Fruit fly (Drosophila melanogaster): ENCODE measurements around the gene Pdss2.

Gene Pdss2

DNA sequence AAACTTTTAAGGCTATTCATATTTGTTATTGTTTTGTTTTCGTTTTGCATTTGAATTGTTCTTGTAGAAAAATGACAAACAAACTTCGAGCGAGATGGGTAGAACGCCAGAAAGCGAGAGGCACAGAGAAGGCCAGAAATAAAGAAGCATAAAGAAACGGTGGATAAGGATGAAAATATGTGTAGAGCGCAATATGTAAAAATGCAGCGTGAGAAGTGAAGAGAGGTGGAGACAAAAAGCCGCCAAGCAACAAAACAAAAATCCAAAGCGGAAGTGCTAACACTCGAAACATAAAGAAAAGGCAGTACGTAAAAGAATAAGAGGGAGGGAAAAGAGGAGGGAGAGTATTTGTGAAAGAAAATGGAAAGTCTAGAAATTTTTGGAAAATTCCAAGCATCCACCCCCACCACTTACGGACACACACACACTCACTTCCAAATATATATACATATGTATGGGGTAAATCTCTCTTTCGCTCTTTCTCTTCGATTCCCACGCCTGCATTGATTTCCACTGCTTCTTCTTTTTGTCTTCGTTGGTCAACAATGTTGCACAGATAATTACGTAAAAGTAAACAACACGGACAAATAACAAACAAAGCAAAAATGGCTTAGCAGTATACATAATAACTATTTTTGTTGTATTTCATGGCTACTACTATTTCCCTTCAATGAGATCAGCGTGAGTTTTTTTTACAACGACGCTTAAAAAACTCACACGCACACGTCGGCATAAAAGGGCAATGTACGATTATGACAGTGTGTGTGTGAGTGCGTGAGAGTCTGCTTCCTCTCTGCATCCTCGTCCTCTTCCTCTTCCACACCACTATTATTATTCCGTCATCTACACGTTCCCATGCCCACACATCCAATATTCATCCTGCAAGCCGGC, 20.1 kb upstream of the Pdss2 start (continued):
- TF ChIP-seq sr (GFP tag; IDR thresholded peaks at IDR 0.05) (peak; percentile 52; the same call in 1 of the 3 replicates), hb (GFP tag; IDR thresholded peaks at IDR 0.05; ENCODE audit: partially characterized antibody) (no peak), gsb-n (tag; optimal IDR thresholded peaks at IDR 0.05) (peak; percentile 68), nau (GFP tag; optimal IDR thresholded peaks at IDR 0.05) (no peak), lola (GFP tag; optimal IDR thresholded peaks at IDR 0.05) (peak in 1 of 3 experiments; percentile 40), tup (GFP tag; optimal IDR thresholded peaks at IDR 0.05) (no peak), CG12071 (GFP tag; optimal IDR thresholded peaks at IDR 0.05) (no peak), emc (GFP tag; optimal IDR thresholded peaks at IDR 0.05) (no peak), disco-r (GFP tag; optimal IDR thresholded peaks at IDR 0.05) (no peak), jing (GFP tag; optimal IDR thresholded peaks at IDR 0.05) (no peak), CG8388 (GFP tag; optimal IDR thresholded peaks at IDR 0.05) (peak; percentile 31), unc-4 (GFP tag; IDR thresholded peaks at IDR 0.05; ENCODE audit: partially characterized antibody) (no peak), lab (GFP tag; optimal IDR thresholded peaks at IDR 0.05) (no peak), CG3065 (GFP tag; optimal IDR thresholded peaks at IDR 0.05) (no peak), CG7372 (GFP tag; IDR thresholded peaks at IDR 0.05) (no peak), prd (optimal IDR thresholded peaks at IDR 0.05) (no peak), prd (GFP tag; IDR thresholded peaks at IDR 0.05) (no peak), Dad (GFP tag; optimal IDR thresholded peaks at IDR 0.05) (peak; percentile 2), CG11695 (GFP tag; IDR thresholded peaks at IDR 0.05) (no peak), CG34224 (GFP tag; IDR thresholded peaks at IDR 0.05; ENCODE audit: partially characterized antibody) (no peak), CG11723 (GFP tag; optimal IDR thresholded peaks at IDR 0.05) (peak; percentile 10), onecut (GFP tag; IDR thresholded peaks at IDR 0.05) (peak; percentile 56), CG6683 (GFP tag; optimal IDR thresholded peaks at IDR 0.05) (no peak), CG33213 (GFP tag; optimal IDR thresholded peaks at IDR 0.05) (peak; percentile 21), CG10321 (GFP tag; IDR thresholded peaks at IDR 0.05) (no peak), Trl (optimal IDR thresholded peaks at IDR 0.05) (peak; percentile 44 to 59), Trl (GFP tag; optimal IDR thresholded peaks at IDR 0.05) (peak; percentile 18), Oli (tag; optimal IDR thresholded peaks at IDR 0.05) (no peak), dm (GFP tag; optimal IDR thresholded peaks at IDR 0.05) (no peak), CG3995 (GFP tag; optimal IDR thresholded peaks at IDR 0.05) (no peak), ewg (GFP tag; optimal IDR thresholded peaks at IDR 0.05) (no peak), Sox102F (GFP tag; optimal IDR thresholded peaks at IDR 0.05) (no peak), CG12659 (GFP tag; optimal IDR thresholded peaks at IDR 0.05) (no peak), fd64A (GFP tag; optimal IDR thresholded peaks at IDR 0.05) (peak; percentile 65), MESR4 (GFP tag; optimal IDR thresholded peaks at IDR 0.05) (no peak), mam (GFP tag; optimal IDR thresholded peaks at IDR 0.05) (no peak), Rfx (GFP tag; IDR thresholded peaks at IDR 0.05) (no peak), Tbp (GFP tag; optimal IDR thresholded peaks at IDR 0.05) (no peak), Usf (GFP tag; optimal IDR thresholded peaks at IDR 0.05) (no peak), CG17612 (GFP tag; IDR thresholded peaks at IDR 0.05) (no peak), chinmo (GFP tag; IDR thresholded peaks at IDR 0.05; ENCODE audit: partially characterized antibody) (0 out of 4 replicates have a peak, but pooled peaks have one; percentile 34), Antp (GFP tag; optimal IDR thresholded peaks at IDR 0.05) (no peak), dpn (GFP tag; optimal IDR thresholded peaks at IDR 0.05) (peak in 1 of 2 experiments; percentile 36), CG4360 (GFP tag; IDR thresholded peaks at IDR 0.05) (0 out of 2 replicates have a peak, but pooled peaks have one; percentile 3), org-1 (GFP tag; optimal IDR thresholded peaks at IDR 0.05) (peak; percentile 55), Gsc (GFP tag; IDR thresholded peaks at IDR 0.05) (no peak), ab (GFP tag; optimal IDR thresholded peaks at IDR 0.05) (no peak), jumu (GFP tag; optimal IDR thresholded peaks at IDR 0.05) (no peak), CG10565 (GFP tag; optimal IDR thresholded peaks at IDR 0.05) (no peak), h (optimal IDR thresholded peaks at IDR 0.05) (no peak)
